Worm (Caenorhabditis elegans) whole organism, L1 larva: ENCODE measurements around the gene lag-2.

Experiments used
- egl-27 ChIP-seq, 2 experiments: fragments of 150-350 bp in 1 of 2; sonication (generic microtip); optimal IDR thresholded peaks; 3 replicates each; lab custom pipeline; 2017 to 2018; ENCODE audit warnings: missing biosample characterization in 2 of 2, missing genetic modification characterization in 2 of 2, missing genetic modification reagents in 2 of 2
- nhr-237 ChIP-seq: fragments of 150-350 bp; optimal IDR thresholded peaks from 2 replicates; lab custom pipeline; 2014; ENCODE audit warnings: missing biosample characterization, missing genetic modification characterization
- pag-3 ChIP-seq: sonication (generic microtip); optimal IDR thresholded peaks from 2 replicates; lab custom pipeline; 2017; ENCODE audit warnings: missing genetic modification characterization, mild to moderate bottlenecking, missing compliant biosample characterization, antibody characterized with exemption, borderline replicate concordance; ENCODE audit not compliant: insufficient read depth

ce11 chrV:3176161-3176560, 12.0 kb upstream of the lag-2 start, which contains the start of gene srab-8:
- TF ChIP-seq pag-3 (tag; lab: Kevin White, UChicago), result no peak
- TF ChIP-seq egl-27 (tag; optimal IDR thresholded peaks at IDR 0.05; lab: Kevin White, UChicago), result no peak
- no peak for TF ChIP-seq nhr-237
